Fruit fly (Drosophila melanogaster) whole organism, embryonic: Measurements from ENCODE around the gene CG13124.

Source experiments
- Bgb ChIP-seq: fragments of 200-800 bp; sonication (Bioruptor generic); IDR thresholded peaks from 2 replicates; pipeline ENCODE4 v1.3.6; 2022; ENCODE audit warnings: missing biosample characterization, missing genetic modification characterization; ENCODE audit not compliant: partially characterized antibody
- CG10431 ChIP-seq: fragments of 200-800 bp; sonication (Bioruptor generic); optimal IDR thresholded peaks from 3 replicates; lab custom pipeline; 2018; ENCODE audit warnings: missing biosample characterization, mild to moderate bottlenecking, missing genetic modification characterization
- CG12659 ChIP-seq: fragments of 200-800 bp; sonication (Bioruptor generic); optimal IDR thresholded peaks from 3 replicates; lab custom pipeline; 2017; ENCODE audit warnings: mild to moderate bottlenecking, missing biosample characterization, missing genetic modification reagents, missing genetic modification characterization
- CG12744 ChIP-seq: fragments of 200-800 bp; sonication (Bioruptor generic); optimal IDR thresholded peaks from 2 replicates; lab custom pipeline; 2016; ENCODE audit warnings: missing biosample characterization, missing genetic modification characterization
- CG14441 ChIP-seq: fragments of 200-800 bp; sonication (Bioruptor generic); IDR thresholded peaks from 2 replicates; pipeline ENCODE4 v1.3.6; 2022; ENCODE audit warnings: missing biosample characterization, missing genetic modification characterization
- CG14710 ChIP-seq: fragments of 200-800 bp; sonication (Bioruptor generic); optimal IDR thresholded peaks from 3 replicates; lab custom pipeline; 2019; ENCODE audit warnings: missing biosample characterization, mild to moderate bottlenecking, missing genetic modification characterization, moderate library complexity
- CG14860 ChIP-seq: fragments of 200-800 bp; sonication (Bioruptor generic); IDR thresholded peaks from 3 replicates; pipeline ENCODE4 v1.3.6; 2022; ENCODE audit warnings: missing biosample characterization, missing genetic modification characterization; ENCODE audit not compliant: partially characterized antibody
- CG1603 ChIP-seq: fragments of 200-800 bp; sonication (Bioruptor generic); optimal IDR thresholded peaks from 2 replicates; lab custom pipeline; 2019; ENCODE audit warnings: missing biosample characterization, mild to moderate bottlenecking, missing genetic modification characterization, moderate library complexity
- CG17912 ChIP-seq: fragments of 200-800 bp; sonication (Bioruptor generic); optimal IDR thresholded peaks from 2 replicates; lab custom pipeline; 2018; ENCODE audit warnings: missing biosample characterization, mild to moderate bottlenecking, missing genetic modification characterization
- CG1792 ChIP-seq: fragments of 200-800 bp; sonication (Bioruptor generic); optimal IDR thresholded peaks from 2 replicates; lab custom pipeline; 2016; ENCODE audit warnings: missing biosample characterization, missing genetic modification characterization
- CG18619 ChIP-seq: fragments of 200-800 bp; sonication (Bioruptor generic); optimal IDR thresholded peaks from 3 replicates; lab custom pipeline; 2017; ENCODE audit warnings: missing biosample characterization, mild to moderate bottlenecking, missing genetic modification characterization
- CG2116 ChIP-seq: fragments of 200-800 bp; sonication (Bioruptor generic); optimal IDR thresholded peaks from 3 replicates; lab custom pipeline; 2018; ENCODE audit warnings: missing biosample characterization, mild to moderate bottlenecking, missing genetic modification characterization
- CG2199 ChIP-seq: fragments of 200-800 bp; sonication (Bioruptor generic); IDR thresholded peaks from 3 replicates; pipeline ENCODE4 v1.3.6; 2022; ENCODE audit warnings: missing biosample characterization, missing genetic modification characterization
- CG2712 ChIP-seq: fragments of 200-800 bp; optimal IDR thresholded peaks from 3 replicates; lab custom pipeline; 2019; ENCODE audit warnings: missing biosample characterization, mild to moderate bottlenecking, missing genetic modification characterization, moderate library complexity
- CG31388 ChIP-seq: fragments of 200-800 bp; sonication (Bioruptor generic); optimal IDR thresholded peaks from 2 replicates; lab custom pipeline; 2016; ENCODE audit warnings: missing biosample characterization, missing genetic modification characterization
- CG31441 ChIP-seq: fragments of 200-800 bp; sonication (Bioruptor generic); IDR thresholded peaks from 2 replicates; pipeline ENCODE4 v1.3.6; 2022; ENCODE audit warnings: missing biosample characterization, missing genetic modification characterization
- CG34376 ChIP-seq: fragments of 200-800 bp; sonication (Bioruptor generic); optimal IDR thresholded peaks from 2 replicates; lab custom pipeline; 2018; ENCODE audit warnings: missing biosample characterization, mild to moderate bottlenecking, missing genetic modification characterization
- CG43689 ChIP-seq: fragments of 200-800 bp; sonication (Bioruptor generic); IDR thresholded peaks from 2 replicates; pipeline ENCODE4 v1.3.6; 2022; ENCODE audit warnings: missing biosample characterization, missing genetic modification characterization
- CG4424 ChIP-seq: fragments of 200-800 bp; sonication (Bioruptor generic); optimal IDR thresholded peaks from 3 replicates; lab custom pipeline; 2016; ENCODE audit warnings: missing biosample characterization, missing genetic modification characterization
- CG7357 ChIP-seq: fragments of 200-800 bp; sonication (Bioruptor generic); IDR thresholded peaks from 3 replicates; pipeline ENCODE4 v1.3.6; 2022; ENCODE audit warnings: missing biosample characterization, missing genetic modification characterization
- CG7963 ChIP-seq: fragments of 200-800 bp; sonication (Bioruptor generic); IDR thresholded peaks from 3 replicates; pipeline ENCODE4 v1.3.6; 2022; ENCODE audit warnings: missing biosample characterization, missing genetic modification characterization; ENCODE audit not compliant: partially characterized antibody
- CG7987 ChIP-seq: fragments of 200-800 bp; sonication (Bioruptor generic); optimal IDR thresholded peaks from 2 replicates; lab custom pipeline; 2018; ENCODE audit warnings: missing biosample characterization, mild to moderate bottlenecking, missing genetic modification characterization, moderate library complexity
- CG9797 ChIP-seq: fragments of 200-800 bp; sonication (Bioruptor generic); optimal IDR thresholded peaks from 3 replicates; lab custom pipeline; 2018; ENCODE audit warnings: missing biosample characterization, mild to moderate bottlenecking, missing genetic modification characterization
- CG9817 ChIP-seq: fragments of 200-800 bp; sonication (Bioruptor generic); optimal IDR thresholded peaks from 2 replicates; lab custom pipeline; 2018; ENCODE audit warnings: missing biosample characterization, mild to moderate bottlenecking, missing genetic modification characterization, moderate library complexity
- Dbx ChIP-seq: fragments of 200-800 bp; sonication (Bioruptor generic); IDR thresholded peaks from 3 replicates; pipeline ENCODE4 v1.3.6; 2022; ENCODE audit warnings: missing biosample characterization, missing genetic modification characterization
- Dp ChIP-seq: fragments of 200-800 bp; sonication (Bioruptor generic); optimal IDR thresholded peaks from 2 replicates; lab custom pipeline; 2018; ENCODE audit warnings: missing biosample characterization, mild to moderate bottlenecking, missing genetic modification characterization, moderate library complexity
- Eip74EF ChIP-seq, 2 experiments: fragments of 200-800 bp in 1 of 2; fragments of >200 bp in 1 of 2; sonication (Bioruptor generic) in 1 of 2; optimal IDR thresholded peaks; 2 replicates each; lab custom pipeline; 2017 to 2019; ENCODE audit warnings: missing biosample characterization in 2 of 2, missing genetic modification characterization in 2 of 2, mild to moderate bottlenecking in 1 of 2, moderate library complexity in 1 of 2
- Six4 ChIP-seq: fragments of 200-800 bp; sonication (Bioruptor generic); optimal IDR thresholded peaks from 2 replicates; lab custom pipeline; 2016; ENCODE audit warnings: missing biosample characterization, missing genetic modification characterization
- Taf1 ChIP-seq: fragments of 200-800 bp; sonication (Bioruptor generic); IDR thresholded peaks from 2 replicates; pipeline ENCODE4 v1.3.6; 2022; ENCODE audit warnings: missing biosample characterization, missing genetic modification characterization
- Usf ChIP-seq: fragments of 200-800 bp; sonication (Bioruptor generic); optimal IDR thresholded peaks from 2 replicates; lab custom pipeline; 2017; ENCODE audit warnings: missing genotype, missing biosample characterization, missing genetic modification characterization
- abd-A ChIP-seq: fragments of 200-800 bp; sonication (Bioruptor generic); optimal IDR thresholded peaks from 3 replicates; lab custom pipeline; 2019; ENCODE audit warnings: missing biosample characterization, mild to moderate bottlenecking, missing genetic modification characterization, moderate library complexity
- crol ChIP-seq: fragments of 200-800 bp; sonication (Bioruptor generic); IDR thresholded peaks from 2 replicates; pipeline ENCODE4 v1.3.6; 2022; ENCODE audit warnings: missing biosample characterization, missing genetic modification characterization
- eve ChIP-seq, 2 experiments: fragments of >200 bp; optimal IDR thresholded peaks; 2 replicates each; lab custom pipeline; 2017; ENCODE audit warnings: missing biosample characterization in 2 of 2, missing genetic modification characterization in 2 of 2
- fru ChIP-seq: fragments of >200 bp; optimal IDR thresholded peaks from 2 replicates; lab custom pipeline; 2017
- gfzf ChIP-seq: fragments of 200-800 bp; sonication (Bioruptor generic); optimal IDR thresholded peaks from 2 replicates; lab custom pipeline; 2016; ENCODE audit warnings: missing biosample characterization, mild to moderate bottlenecking, missing genetic modification characterization, moderate library complexity
- grn ChIP-seq: fragments of 200-800 bp; sonication (Bioruptor generic); optimal IDR thresholded peaks from 3 replicates; lab custom pipeline; 2017; ENCODE audit warnings: missing biosample characterization, missing genetic modification characterization
- jigr1 ChIP-seq: fragments of 200-800 bp; sonication (Bioruptor generic); IDR thresholded peaks from 3 replicates; pipeline ENCODE4 v1.3.6; 2022; ENCODE audit warnings: missing biosample characterization, missing genetic modification characterization
- lmd ChIP-seq: fragments of 200-800 bp; sonication (Bioruptor generic); IDR thresholded peaks from 2 replicates; pipeline ENCODE4 v1.3.6; 2022; ENCODE audit warnings: missing biosample characterization, missing genetic modification characterization
- maf-S ChIP-seq: fragments of 200-800 bp; sonication (Bioruptor generic); optimal IDR thresholded peaks from 2 replicates; lab custom pipeline; 2016; ENCODE audit warnings: missing biosample characterization, missing genetic modification characterization
- nau ChIP-seq: fragments of 200-800 bp; sonication (Bioruptor generic); optimal IDR thresholded peaks from 3 replicates; lab custom pipeline; 2017; ENCODE audit warnings: missing biosample characterization, mild to moderate bottlenecking, missing genetic modification characterization, missing genetic modification reagents
- odd ChIP-seq: fragments of 200-800 bp; sonication (Bioruptor generic); optimal IDR thresholded peaks from 2 replicates; lab custom pipeline; 2017; ENCODE audit warnings: missing biosample characterization, mild to moderate bottlenecking, missing genetic modification characterization
- pho ChIP-seq: fragments of 200-800 bp; sonication (Bioruptor generic); optimal IDR thresholded peaks from 2 replicates; lab custom pipeline; 2016; ENCODE audit warnings: missing biosample characterization, missing genetic modification characterization
- pros ChIP-seq: fragments of 200-800 bp; sonication (Bioruptor generic); optimal IDR thresholded peaks from 3 replicates; lab custom pipeline; 2019; ENCODE audit warnings: missing biosample characterization, mild to moderate bottlenecking, missing genetic modification characterization, moderate library complexity
- pzg ChIP-seq: fragments of 200-800 bp; sonication (Bioruptor generic); optimal IDR thresholded peaks from 3 replicates; lab custom pipeline; 2018; ENCODE audit warnings: missing biosample characterization, mild to moderate bottlenecking, missing genetic modification characterization, moderate library complexity
- repo ChIP-seq: fragments of 200-800 bp; sonication (Bioruptor generic); optimal IDR thresholded peaks from 2 replicates; lab custom pipeline; 2016; ENCODE audit warnings: missing biosample characterization, missing genetic modification characterization
- scrt ChIP-seq: fragments of 200-800 bp; sonication (Bioruptor generic); optimal IDR thresholded peaks from 2 replicates; lab custom pipeline; 2018; ENCODE audit warnings: missing biosample characterization, mild to moderate bottlenecking, missing genetic modification characterization, moderate library complexity
- slp2 ChIP-seq: fragments of 200-800 bp; sonication (Bioruptor generic); optimal IDR thresholded peaks from 2 replicates; lab custom pipeline; 2016; ENCODE audit warnings: missing biosample characterization, missing genetic modification characterization
- sr ChIP-seq: fragments of 200-800 bp; sonication (Bioruptor generic); IDR thresholded peaks from 3 replicates; pipeline ENCODE4 v1.3.6; 2022; ENCODE audit warnings: missing biosample characterization, missing genetic modification characterization
- tll ChIP-seq, 2 experiments: fragments of 200-800 bp in 1 of 2; fragments of >200 bp in 1 of 2; sonication (Bioruptor generic) in 1 of 2; optimal IDR thresholded peaks; 2 replicates each; lab custom pipeline; 2017 to 2019; ENCODE audit warnings: missing biosample characterization in 2 of 2, missing genetic modification characterization in 2 of 2, mild to moderate bottlenecking in 1 of 2, moderate library complexity in 1 of 2
- unpg ChIP-seq: fragments of 200-800 bp; sonication (Bioruptor generic); optimal IDR thresholded peaks from 3 replicates; lab custom pipeline; 2018; ENCODE audit warnings: missing biosample characterization, mild to moderate bottlenecking, missing genetic modification characterization, moderate library complexity
- vnd ChIP-seq: fragments of 200-800 bp; sonication (Bioruptor generic); IDR thresholded peaks from 3 replicates; pipeline ENCODE4 v1.3.6; 2022; ENCODE audit warnings: missing biosample characterization, missing genetic modification characterization; ENCODE audit not compliant: partially characterized antibody

CG13124 gene

dm6 chr2L:9897296-9897695, 11.1 kb downstream of the CG13124 start, which contains the start of gene RpS2 (continued):
- TF ChIP-seq CG43689 (GFP tag; lab: Robert Waterston, UW) = no peak
- no peak for TF ChIP-seq CG14441
- TF ChIP-seq fru (lab: Kevin White, UChicago) = no peak
- no peak for TF ChIP-seq eve (GFP tag; optimal IDR thresholded peaks at IDR 0.05; lab: Kevin White, UChicago)
- peak; percentile 57 for TF ChIP-seq CG14710 (tag; lab: Kevin White, UChicago)
- peak; percentile 99 for TF ChIP-seq CG7963 (GFP tag; lab: Robert Waterston, UW)
- peak; percentile 56 for TF ChIP-seq CG17912
- no peak for TF ChIP-seq maf-S (GFP tag; lab: Kevin White, UChicago)
- no peak for TF ChIP-seq pros (GFP tag; lab: Kevin White, UChicago)
- TF ChIP-seq Bgb = peak; percentile 100
- peak; percentile 68 for TF ChIP-seq Dp (GFP tag; lab: Kevin White, UChicago)
- TF ChIP-seq CG9817 (tag; lab: Kevin White, UChicago) = peak; percentile 23
- no peak for TF ChIP-seq Usf (GFP tag; lab: Kevin White, UChicago)
- no peak for TF ChIP-seq CG31388 (GFP tag; lab: Kevin White, UChicago)
- no peak for TF ChIP-seq Six4 (GFP tag; lab: Kevin White, UChicago)
- peak; percentile 75 for TF ChIP-seq Dbx (GFP tag; lab: Robert Waterston, UW)
- TF ChIP-seq CG34376 (GFP tag; lab: Kevin White, UChicago) = peak; percentile 50
- no peak for TF ChIP-seq slp2 (GFP tag; lab: Kevin White, UChicago)
- TF ChIP-seq CG4424 (GFP tag; lab: Kevin White, UChicago) = no peak
- no peak for TF ChIP-seq crol (GFP tag; lab: Robert Waterston, UW)
- TF ChIP-seq jigr1 (GFP tag; lab: Robert Waterston, UW) = peak; percentile 18; the same call in 1 of the 3 replicates
- no peak for TF ChIP-seq CG10431
- peak; percentile 18 for TF ChIP-seq gfzf (GFP tag; lab: Kevin White, UChicago)
- TF ChIP-seq CG14860 = peak; percentile 98
- peak; percentile 64 for TF ChIP-seq nau
- TF ChIP-seq CG1792 (GFP tag; lab: Kevin White, UChicago) = no peak
- no peak for TF ChIP-seq CG7357
- no peak for TF ChIP-seq lmd (GFP tag; lab: Robert Waterston, UW)
- no peak for TF ChIP-seq abd-A (tag; lab: Kevin White, UChicago)
- TF ChIP-seq sr = peak; percentile 22; the same call in 1 of the 3 replicates
- TF ChIP-seq tll (GFP tag; optimal IDR thresholded peaks at IDR 0.05; lab: Kevin White, UChicago) = no peak
- TF ChIP-seq pzg (GFP tag; lab: Kevin White, UChicago) = peak; percentile 81
- TF ChIP-seq CG18619 (GFP tag; lab: Kevin White, UChicago) = peak; percentile 47
- peak; percentile 51 for TF ChIP-seq unpg (GFP tag; lab: Kevin White, UChicago)
- TF ChIP-seq CG1603 (tag; lab: Kevin White, UChicago) = peak; percentile 90
- peak; percentile 98 for TF ChIP-seq vnd (GFP tag; lab: Robert Waterston, UW)
- TF ChIP-seq Eip74EF (GFP tag; optimal IDR thresholded peaks at IDR 0.05; lab: Kevin White, UChicago) = peak in 1 of 2 experiments; percentile 11
- no peak for TF ChIP-seq Taf1
- no peak for TF ChIP-seq CG2199
- no peak for TF ChIP-seq odd (GFP tag; lab: Kevin White, UChicago)
- TF ChIP-seq pho (GFP tag; lab: Kevin White, UChicago) = peak; percentile 31
- TF ChIP-seq CG2712 = no peak
- TF ChIP-seq repo (GFP tag; lab: Kevin White, UChicago) = no peak
- peak; percentile 43; the same call in 1 of the 2 replicates for TF ChIP-seq CG31441 (GFP tag; lab: Robert Waterston, UW)
- TF ChIP-seq grn (GFP tag; lab: Kevin White, UChicago) = peak; percentile 37
- TF ChIP-seq CG2116 (GFP tag; lab: Kevin White, UChicago) = peak; percentile 94
- peak; percentile 34 for TF ChIP-seq CG9797 (GFP tag; lab: Kevin White, UChicago)
- peak; percentile 82 for TF ChIP-seq CG12659
- no peak for TF ChIP-seq CG12744
- peak; percentile 9 for TF ChIP-seq scrt (GFP tag; lab: Kevin White, UChicago)
- TF ChIP-seq CG7987 (GFP tag; lab: Kevin White, UChicago) = peak; percentile 68
